Worm (Caenorhabditis elegans): ENCODE measurements around the gene Y39G8C.2.
A peak's percentile ranks its signal among the peaks of the same experiment; 100 is the strongest.

Gene Y39G8C.2

DNA sequence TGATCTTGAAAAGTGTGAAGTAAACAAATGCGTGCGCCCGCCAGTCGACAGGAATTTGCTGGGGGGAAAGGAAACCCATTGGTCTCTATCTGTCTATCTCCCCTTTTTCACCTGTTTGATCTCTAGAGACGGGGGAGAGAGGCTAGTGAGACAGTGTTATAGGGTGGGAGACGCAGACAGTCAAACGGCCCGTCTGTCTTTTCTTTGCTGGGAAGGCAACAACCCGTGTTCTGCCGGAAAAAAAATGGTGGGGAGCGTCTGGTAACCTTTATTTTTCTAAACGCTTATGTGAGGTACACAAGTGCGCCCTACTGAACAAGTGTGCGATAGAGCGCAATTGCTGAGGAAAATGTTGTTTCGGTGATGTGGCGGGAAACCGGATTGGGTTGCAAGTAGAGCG is 46.9 kb downstream of the Y39G8C.2 start (continued):
- TF ChIP-seq ZK185.1 (tag; optimal IDR thresholded peaks at IDR 0.05; ENCODE audit: poor library complexity, severe bottlenecking) (no peak), rpc-1 (optimal IDR thresholded peaks at IDR 0.05) (no peak), rpc-1 (tag; optimal IDR thresholded peaks at IDR 0.05) (no peak), nhr-27 (tag; optimal IDR thresholded peaks at IDR 0.05) (no peak), Y95B8A.8 (GFP tag; IDR thresholded peaks at IDR 0.05) (no peak), ceh-58 (GFP tag; IDR thresholded peaks at IDR 0.05) (no peak), Y67H2A.10 (GFP tag; conservative IDR thresholded peaks at IDR 0.05) (no peak), D2030.7 (GFP tag; IDR thresholded peaks at IDR 0.05) (no peak), lag-1 (GFP tag; IDR thresholded peaks at IDR 0.05) (no peak), aptf-2 (GFP tag; conservative IDR thresholded peaks at IDR 0.05) (0 out of 2 replicates have a peak, but pooled peaks have one; percentile 36), ztf-18 (tag; optimal IDR thresholded peaks at IDR 0.05) (peak; percentile 47), snpc-1.3 (tag; optimal IDR thresholded peaks at IDR 0.05; ENCODE audit: insufficient read depth) (no peak), mcd-1 (GFP tag; IDR thresholded peaks at IDR 0.05) (peak; percentile 90), snpc-3.4 (tag; optimal IDR thresholded peaks at IDR 0.05) (no peak), sea-2 (GFP tag; IDR thresholded peaks at IDR 0.05) (no peak), fkh-3 (tag; optimal IDR thresholded peaks at IDR 0.05) (no peak), K11D2.4 (GFP tag; IDR thresholded peaks at IDR 0.05) (peak; percentile 45; the same call in 1 of the 2 replicates), hsf-1 (GFP tag; IDR thresholded peaks at IDR 0.05) (no peak), egrh-3 (GFP tag; IDR thresholded peaks at IDR 0.05) (peak; percentile 51; the same call in 1 of the 2 replicates), pbrm-1 (GFP tag; IDR thresholded peaks at IDR 0.05) (0 out of 2 replicates have a peak, but pooled peaks have one; percentile 39), zfh-2 (GFP tag; conservative IDR thresholded peaks at IDR 0.05) (peak; percentile 92), aptf-3 (GFP tag; IDR thresholded peaks at IDR 0.05) (no peak), tbp1 (GFP tag; optimal IDR thresholded peaks at IDR 0.05) (peak; percentile 54), athp-1 (tag; optimal IDR thresholded peaks at IDR 0.05) (no peak), gei-17 (GFP tag; optimal IDR thresholded peaks at IDR 0.05) (no peak), let-607 (tag; optimal IDR thresholded peaks at IDR 0.05) (no peak), mel-28 (tag; optimal IDR thresholded peaks at IDR 0.05; ENCODE audit: borderline replicate concordance) (no peak), pha-4 (tag; optimal IDR thresholded peaks at IDR 0.05) (peak; percentile 81), Y56A3A.18 (GFP tag; IDR thresholded peaks at IDR 0.05) (no peak)

DNA sequence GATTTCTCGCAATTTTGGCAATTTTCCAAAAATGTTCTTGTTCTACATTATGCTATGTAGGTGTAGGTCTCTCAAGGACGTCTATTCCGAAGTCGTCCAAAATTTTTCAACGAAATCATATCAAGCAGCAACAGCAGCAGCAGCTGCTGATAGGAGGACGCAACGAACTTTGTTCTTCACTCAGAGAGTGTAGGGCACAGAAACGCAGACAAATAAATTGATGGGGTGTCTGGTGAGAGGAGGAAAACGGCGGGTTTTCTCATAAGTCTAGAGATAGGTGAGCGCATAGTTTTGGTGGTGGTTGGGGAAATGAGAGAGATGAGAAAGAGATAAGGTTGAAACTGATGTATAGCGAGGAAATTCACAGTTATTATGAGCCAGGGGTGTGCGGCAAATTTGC is 48.3 kb downstream of the Y39G8C.2 start:
- no peak for TF ChIP-seq mel-28 (tag; optimal IDR thresholded peaks at IDR 0.05; ENCODE audit: borderline replicate concordance)
- peak; percentile 48; the same call in 1 of the 2 replicates for TF ChIP-seq egrh-3 (GFP tag; IDR thresholded peaks at IDR 0.05)
- no peak for TF ChIP-seq gei-17 (GFP tag; optimal IDR thresholded peaks at IDR 0.05)
- TF ChIP-seq ztf-18 (tag; optimal IDR thresholded peaks at IDR 0.05): no peak
- peak; percentile 87 for TF ChIP-seq nhr-80 (tag; optimal IDR thresholded peaks at IDR 0.05)
- no peak for TF ChIP-seq sea-2 (GFP tag; IDR thresholded peaks at IDR 0.05)
- no peak for TF ChIP-seq Y79H2A.3 (GFP tag; conservative IDR thresholded peaks at IDR 0.05)
- no peak for TF ChIP-seq somi-1 (GFP tag; optimal IDR thresholded peaks at IDR 0.05)
- TF ChIP-seq dpff-1 (tag; optimal IDR thresholded peaks at IDR 0.05): no peak
- TF ChIP-seq hsf-1 (GFP tag; IDR thresholded peaks at IDR 0.05): no peak
- TF ChIP-seq dox-1 (GFP tag; IDR thresholded peaks at IDR 0.05): peak; percentile 62
- no peak for TF ChIP-seq F33H1.4 (GFP tag; IDR thresholded peaks at IDR 0.05)
- TF ChIP-seq snpc-4 (GFP tag; optimal IDR thresholded peaks at IDR 0.05): no peak
- TF ChIP-seq snpc-4 (tag; optimal IDR thresholded peaks at IDR 0.05): peak in 2 of 4 experiments; percentile 7 to 30
- TF ChIP-seq lin-40 (tag; optimal IDR thresholded peaks at IDR 0.05): peak; percentile 1
- no peak for TF ChIP-seq madf-8 (GFP tag; conservative IDR thresholded peaks at IDR 0.05)
- no peak for TF ChIP-seq tbp1 (GFP tag; optimal IDR thresholded peaks at IDR 0.05)
- TF ChIP-seq zfh-2 (GFP tag; conservative IDR thresholded peaks at IDR 0.05): no peak
- no peak for TF ChIP-seq hlh-26 (GFP tag; conservative IDR thresholded peaks at IDR 0.05)
- no peak for TF ChIP-seq bed-1 (GFP tag; IDR thresholded peaks at IDR 0.05)
- TF ChIP-seq nfyb-1 (GFP tag; IDR thresholded peaks at IDR 0.05): no peak
- TF ChIP-seq let-526 (GFP tag; IDR thresholded peaks at IDR 0.05): no peak
- no peak for TF ChIP-seq F22D6.2 (tag; optimal IDR thresholded peaks at IDR 0.05)
- no peak for TF ChIP-seq ceh-40 (GFP tag; IDR thresholded peaks at IDR 0.05)
- TF ChIP-seq C06A6.2 (GFP tag; conservative IDR thresholded peaks at IDR 0.05): no peak
- no peak for TF ChIP-seq mes-4 (tag; optimal IDR thresholded peaks at IDR 0.05)
- no peak for TF ChIP-seq chd-7 (tag; optimal IDR thresholded peaks at IDR 0.05)
